Fruit fly (Drosophila melanogaster) whole organism, larva: ENCODE data around the gene Spt3.

Experiments used
- noc ChIP-seq: fragments of 200-800 bp; sonication (Bioruptor generic); optimal IDR thresholded peaks from 3 replicates; lab custom pipeline; 2019; ENCODE audit warnings: missing biosample characterization, mild to moderate bottlenecking, missing genetic modification characterization, moderate library complexity

Gene Spt3

DNA sequence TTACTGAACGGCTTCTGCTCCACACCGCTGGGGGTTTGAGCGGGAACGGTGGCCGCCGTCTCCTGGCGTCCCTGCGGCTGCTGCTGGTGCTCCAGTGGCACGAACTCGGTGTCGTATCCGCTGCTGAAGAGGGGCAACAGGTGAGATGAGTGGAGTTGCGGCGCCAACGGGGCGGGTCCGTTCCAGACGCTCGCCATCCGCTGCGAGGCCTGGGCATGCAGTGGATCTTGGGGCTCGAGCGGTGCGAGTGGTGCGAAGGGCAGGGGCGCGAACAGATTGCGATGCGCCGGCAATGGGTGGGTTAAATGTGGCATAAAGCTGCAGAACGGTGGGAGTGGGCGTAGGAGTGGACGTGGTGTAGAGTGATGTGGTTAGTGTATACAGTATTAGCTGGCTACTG lies 27.8 kb upstream of the Spt3 start:
- no peak for TF ChIP-seq noc

DNA sequence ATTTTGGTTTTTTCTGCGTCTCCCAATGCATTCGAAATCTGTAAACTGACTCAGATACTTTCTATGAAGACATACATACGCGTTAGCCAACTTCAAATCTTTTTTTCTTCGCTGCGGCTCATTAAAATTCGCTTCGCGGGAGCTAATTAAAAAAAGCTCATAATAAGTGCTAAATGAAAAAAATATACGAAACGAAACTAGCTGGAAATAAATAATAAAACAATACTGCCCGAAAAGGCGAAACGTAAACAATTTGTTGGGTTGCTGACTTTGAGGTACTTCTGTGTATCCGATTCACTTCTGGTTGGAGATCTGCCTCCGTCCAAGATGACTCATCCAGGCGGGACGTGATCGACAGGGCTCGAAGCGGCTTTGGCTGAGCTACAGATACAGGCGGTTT lies 27.0 kb upstream of the Spt3 start:
- TF ChIP-seq noc = no peak

DNA sequence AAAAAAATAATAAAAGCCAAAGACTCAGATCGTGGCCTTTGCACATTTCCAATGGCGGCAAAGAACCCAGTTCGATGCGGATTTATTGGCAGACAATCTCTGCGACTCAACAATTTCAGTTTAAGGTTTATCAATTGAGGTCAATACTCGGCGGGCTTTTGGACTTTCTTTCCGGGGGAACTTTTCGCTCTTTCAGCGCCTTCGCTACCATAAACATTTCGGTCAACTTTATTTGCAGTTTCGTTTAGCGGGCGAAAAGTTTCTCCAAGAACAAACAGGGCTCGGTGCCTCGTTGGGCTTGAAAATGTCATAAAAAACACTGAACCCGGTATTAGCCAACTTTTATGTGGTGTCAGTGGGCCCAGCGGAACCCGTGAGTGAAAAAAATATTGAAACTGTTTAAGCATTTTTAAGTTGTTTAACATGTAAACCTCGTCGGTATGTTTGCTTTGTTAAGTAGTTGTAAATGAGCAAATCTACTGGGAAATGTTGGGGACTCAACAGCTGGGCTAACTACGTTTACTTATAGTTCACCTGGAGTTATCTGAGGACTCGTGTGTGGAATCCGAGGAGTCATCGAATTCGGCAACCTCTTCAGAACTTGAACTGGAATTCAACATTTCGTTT lies 25.3 kb upstream of the Spt3 start:
- no peak for TF ChIP-seq noc

DNA sequence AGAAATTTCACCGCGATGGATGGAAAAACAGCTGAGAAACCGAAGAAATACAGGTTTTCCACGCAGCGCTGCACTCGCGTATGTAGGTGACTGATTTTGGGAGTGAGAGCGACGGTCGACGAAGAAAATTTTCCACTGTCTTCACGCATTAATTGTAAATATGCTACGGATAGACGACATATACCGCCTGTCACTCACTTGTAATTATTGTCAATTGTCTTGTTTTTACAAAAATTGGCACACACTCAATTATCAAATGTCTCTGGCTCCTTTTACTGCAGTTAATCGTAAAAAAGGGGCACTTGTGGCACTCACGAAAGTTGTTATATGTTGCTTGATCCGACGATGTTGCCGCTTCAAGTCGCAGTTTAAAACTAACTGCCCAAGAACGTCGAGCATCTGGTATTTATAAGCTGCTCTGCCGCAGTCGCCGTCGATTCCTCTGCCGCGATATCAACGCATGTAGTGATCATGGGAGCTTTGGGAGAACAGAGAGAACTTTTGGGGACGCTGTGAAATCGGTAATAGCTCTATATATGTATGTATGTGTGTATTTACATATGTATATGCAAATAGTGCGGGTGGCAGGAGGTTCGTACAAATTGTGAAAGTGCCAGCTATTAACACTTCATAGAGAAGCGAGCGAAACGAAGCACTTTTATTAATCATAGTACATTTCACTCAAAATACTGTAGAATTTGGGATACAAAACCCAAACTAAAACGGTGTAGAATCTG lies 23.9 kb upstream of the Spt3 start, which contains the start of gene mfas:
TSS of gene mfas (minus strand) at position 382 of the 737 bp plus-strand sequence.
- no peak for TF ChIP-seq noc

DNA sequence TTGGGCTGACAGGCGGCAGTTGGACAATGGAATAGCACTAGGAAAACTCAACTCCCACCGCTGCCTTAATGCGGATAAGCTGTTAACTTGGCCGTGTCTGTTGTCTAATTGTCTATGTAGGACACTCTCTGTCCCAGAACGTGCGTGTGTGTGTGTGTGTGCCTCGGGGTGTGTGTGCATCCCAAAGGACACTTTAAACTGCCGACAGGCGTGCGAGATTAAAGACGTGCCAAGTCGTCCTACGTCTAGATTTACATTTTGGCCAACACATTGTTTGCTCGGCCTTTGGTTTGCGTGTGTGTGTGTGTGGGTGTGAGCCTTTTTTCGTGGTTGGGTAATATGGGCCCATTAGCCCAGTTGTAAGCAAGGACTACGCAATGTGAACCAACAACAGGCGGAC lies 18.8 kb upstream of the Spt3 start:
- no peak for TF ChIP-seq noc

DNA sequence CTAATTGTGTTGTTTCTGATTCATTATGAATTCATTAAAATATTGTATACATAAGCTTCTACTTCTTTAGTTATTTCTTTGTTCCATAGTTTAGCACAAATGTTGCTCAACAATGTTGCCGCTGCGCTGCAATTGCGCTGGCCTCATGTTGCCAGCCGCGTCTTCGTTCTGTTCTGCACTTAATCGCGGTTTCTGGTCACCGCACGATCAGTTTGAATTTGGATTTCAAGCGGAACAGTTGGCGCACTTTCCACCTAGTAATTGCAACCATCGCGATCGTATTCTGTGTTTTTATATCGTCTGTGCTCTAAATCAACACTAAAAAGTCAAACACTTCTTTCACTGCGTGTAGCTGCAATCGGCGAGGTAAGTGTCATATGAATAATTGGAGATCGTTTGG lies 17.9 kb upstream of the Spt3 start, which contains the start of gene Ect3:
TSS of gene Ect3 (plus strand) at position 205 of the 400 bp plus-strand sequence.
- no peak for TF ChIP-seq noc

DNA sequence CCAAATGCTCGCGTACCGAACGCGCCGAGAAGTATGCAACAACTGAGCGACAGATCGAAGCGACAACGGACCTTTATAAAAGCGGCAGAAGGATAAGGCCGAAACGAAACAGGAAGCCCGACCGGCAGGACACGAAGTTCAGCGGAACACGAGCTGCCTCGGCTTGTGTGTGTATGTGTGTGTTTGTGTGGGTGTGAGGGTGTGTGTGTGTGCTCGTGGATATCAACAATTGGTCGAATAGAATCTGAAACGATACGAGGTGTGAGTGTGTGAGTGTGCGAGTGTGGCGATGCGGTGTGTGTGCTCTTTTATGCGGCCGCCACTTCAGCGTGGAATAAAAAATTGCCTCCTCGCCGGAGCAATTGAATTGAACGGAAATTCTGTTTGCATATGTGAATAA lies 11.5 kb upstream of the Spt3 start, which contains the start of gene Tk:
TSS of gene Tk (minus strand) at position 57 of the 400 bp plus-strand sequence.
- no peak for TF ChIP-seq noc

DNA sequence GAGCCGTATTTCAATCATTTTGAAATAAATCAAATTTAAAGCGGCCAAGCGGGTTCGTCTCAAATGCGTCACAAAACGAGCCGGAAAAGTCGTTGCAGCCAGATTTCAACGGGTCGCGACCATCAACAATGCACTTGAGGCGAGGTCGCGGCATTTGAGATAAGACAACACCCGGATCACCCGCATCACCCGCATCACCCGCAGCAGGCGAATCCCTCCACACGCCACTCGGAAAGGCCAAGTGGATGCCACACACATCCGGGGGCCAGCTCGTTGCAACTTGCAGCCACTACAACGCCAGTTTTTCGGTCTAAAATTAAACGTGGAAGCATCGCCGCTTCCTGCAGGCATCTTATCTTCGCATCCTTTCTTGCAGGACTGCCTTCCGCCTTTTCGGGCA lies 10.5 kb upstream of the Spt3 start:
- no peak for TF ChIP-seq noc

DNA sequence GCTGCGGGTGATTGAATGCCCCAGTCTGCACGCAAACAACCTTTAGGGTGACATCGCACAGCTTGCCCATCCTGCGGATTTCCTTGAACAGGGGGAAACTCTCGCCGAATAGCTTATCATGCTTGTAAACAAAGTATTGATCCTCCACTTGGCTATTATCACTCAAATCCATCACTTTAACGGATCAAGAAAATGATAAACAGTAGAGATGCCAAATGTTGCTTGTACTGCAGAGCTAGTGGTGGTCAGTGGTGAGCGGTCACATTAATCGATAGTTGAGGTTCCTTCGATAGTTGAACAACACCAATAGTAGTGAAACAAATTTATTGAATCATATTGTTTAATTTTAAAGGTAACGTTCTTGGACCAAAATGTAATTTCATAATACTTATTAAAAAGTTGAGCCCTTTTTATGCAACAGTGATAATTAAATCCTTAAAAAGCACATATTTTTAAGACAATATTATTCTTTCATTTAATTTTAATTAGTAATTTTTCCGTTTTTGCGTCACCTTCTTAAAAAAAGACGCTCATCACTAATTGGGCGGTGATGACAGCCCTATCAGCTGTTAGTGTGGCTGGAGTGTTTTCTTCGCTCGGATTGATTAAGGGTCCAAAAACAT lies 6.6 kb upstream of the Spt3 start, which contains the start of the genes KLHL18 and GCC185:
TSS of gene KLHL18 (minus strand) at position 233 of the 623 bp plus-strand sequence.
TSS of gene GCC185 (plus strand) at position 571 of the 623 bp plus-strand sequence.
- TF ChIP-seq noc = peak; percentile 83

DNA sequence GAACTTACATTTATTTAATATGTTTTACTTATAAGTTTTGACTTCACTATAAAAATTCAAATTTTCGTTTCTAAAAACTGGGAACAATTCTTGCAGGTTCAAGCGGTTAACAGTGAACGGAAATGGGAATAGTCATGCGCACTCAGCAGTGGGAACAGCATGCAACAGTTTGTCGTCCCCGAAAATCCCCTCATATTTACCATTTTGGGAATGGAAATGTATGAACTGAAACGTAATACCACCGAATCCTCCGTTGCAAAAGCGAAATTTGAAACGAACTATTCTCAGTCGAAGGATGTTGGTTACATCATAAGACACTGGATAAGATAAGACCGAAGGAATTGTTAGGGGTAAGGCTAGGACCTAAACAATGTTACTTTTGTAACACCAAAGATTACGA lies 4.0 kb downstream of the Spt3 start:
- no peak for TF ChIP-seq noc

DNA sequence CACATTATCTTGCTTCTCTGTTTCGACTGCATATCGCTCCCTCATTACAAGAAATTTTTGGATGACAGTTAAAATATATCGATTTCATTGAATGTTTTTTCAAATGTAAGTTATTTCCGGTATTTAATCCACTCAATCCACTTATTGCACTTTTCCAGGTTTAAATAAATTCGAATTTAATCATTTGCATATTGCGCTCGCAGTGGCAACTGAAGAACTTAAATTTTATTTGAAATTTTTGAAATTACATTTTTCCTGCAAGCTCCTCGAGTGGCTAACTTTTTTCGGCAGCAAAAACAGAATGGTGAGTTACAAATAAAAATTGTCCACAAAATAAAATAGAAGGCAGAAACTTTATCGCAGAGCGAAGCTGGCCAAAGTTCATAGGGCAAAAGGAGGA lies 14.7 kb downstream of the Spt3 start, which contains the start of the genes CG31358, CG42504 and CG42505:
TSS of gene CG31358 (minus strand) at position 101 of the 400 bp plus-strand sequence.
TSS of gene CG42504 (minus strand) at position 101 of the 400 bp plus-strand sequence.
TSS of gene CG42505 (minus strand) at position 101 of the 400 bp plus-strand sequence.
- no peak for TF ChIP-seq noc

DNA sequence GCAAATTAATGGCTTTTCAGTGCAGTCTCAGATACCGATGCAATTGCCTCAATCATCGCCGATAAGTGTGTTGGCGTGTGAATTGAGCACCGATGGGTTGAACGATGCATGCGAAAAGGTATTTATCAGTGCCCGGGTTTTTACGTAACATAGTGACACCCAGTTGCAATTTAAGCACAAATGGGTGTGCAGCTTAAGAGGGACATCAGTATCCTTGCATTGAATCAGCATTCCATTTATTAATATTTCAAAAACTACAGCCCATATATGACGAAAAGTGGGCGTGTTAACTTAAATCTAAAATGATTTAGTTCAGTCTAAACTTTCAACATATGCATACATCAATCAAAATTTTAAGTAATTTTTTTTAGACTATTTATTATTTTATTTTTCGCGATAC lies 15.9 kb downstream of the Spt3 start, which contains the start of gene ssp5:
TSS of gene ssp5 (plus strand) at position 301 of the 400 bp plus-strand sequence.
- TF ChIP-seq noc = no peak

DNA sequence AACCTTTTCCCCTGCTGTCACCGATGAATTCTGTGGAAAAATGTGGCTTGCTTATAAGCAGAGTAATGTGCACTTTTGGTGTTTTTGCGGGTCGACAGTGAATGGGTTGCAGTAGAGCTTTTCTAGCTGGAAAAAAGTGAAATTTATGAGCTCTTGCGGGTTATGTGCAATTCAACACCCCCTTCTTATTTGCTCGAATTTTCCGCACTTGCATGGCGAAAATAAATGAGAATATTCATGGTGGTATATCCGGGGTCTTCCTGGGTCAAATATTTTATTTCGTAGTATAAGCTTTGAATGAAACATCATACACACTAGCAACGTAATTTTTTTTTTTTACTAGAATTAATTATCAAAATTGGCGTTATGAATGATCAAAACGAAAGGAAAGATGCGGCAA lies 23.3 kb downstream of the Spt3 start, which contains the start of gene CG14736:
TSS of gene CG14736 (plus strand) at position 301 of the 400 bp plus-strand sequence.
- TF ChIP-seq noc = no peak

DNA sequence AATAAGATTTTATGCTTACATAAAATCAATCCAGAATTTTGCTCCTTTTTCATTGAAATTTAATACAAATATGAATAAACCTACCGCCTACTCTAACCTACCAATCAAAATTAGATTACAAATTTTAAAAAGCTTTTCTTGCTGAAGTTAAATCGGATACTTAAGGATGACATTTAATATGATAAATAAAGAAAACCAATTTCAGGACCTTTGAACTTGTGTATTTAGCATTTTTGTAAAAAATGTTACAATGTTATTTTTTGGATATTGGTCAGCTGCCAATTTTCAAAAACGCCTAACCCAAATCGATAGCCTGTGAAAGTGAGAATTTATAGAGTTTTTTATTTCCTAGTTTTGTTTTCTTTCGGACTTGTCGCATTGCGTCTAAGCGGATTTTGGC lies 32.2 kb downstream of the Spt3 start, which contains the start of gene CG14739:
TSS of gene CG14739 (minus strand) at position 101 of the 400 bp plus-strand sequence.
- no peak for TF ChIP-seq noc

DNA sequence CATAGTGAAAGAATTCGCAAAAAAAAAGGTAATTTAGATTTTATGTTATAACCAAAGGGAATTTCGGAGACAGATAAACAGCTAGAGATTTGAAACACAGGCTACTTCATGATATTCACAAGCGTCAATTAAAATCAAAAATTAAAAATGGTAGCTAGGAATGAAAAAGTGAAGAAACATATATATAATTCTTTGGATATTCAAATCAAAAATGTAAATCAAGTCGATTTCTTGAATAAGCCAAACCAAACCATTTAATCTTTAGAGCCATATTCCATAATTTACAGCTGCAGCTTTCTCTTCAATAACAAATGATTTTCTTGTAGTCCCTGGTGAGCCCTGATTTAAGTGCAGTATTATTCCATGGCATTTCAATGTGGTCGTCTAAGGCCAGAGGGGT lies 45.9 kb downstream of the Spt3 start, which contains the start of gene CG14740:
TSS of gene CG14740 (minus strand) at position 101 of the 400 bp plus-strand sequence.
- no peak for TF ChIP-seq noc
